Worm (Caenorhabditis elegans): ENCODE data around the gene Y75B8A.23.

DNA sequence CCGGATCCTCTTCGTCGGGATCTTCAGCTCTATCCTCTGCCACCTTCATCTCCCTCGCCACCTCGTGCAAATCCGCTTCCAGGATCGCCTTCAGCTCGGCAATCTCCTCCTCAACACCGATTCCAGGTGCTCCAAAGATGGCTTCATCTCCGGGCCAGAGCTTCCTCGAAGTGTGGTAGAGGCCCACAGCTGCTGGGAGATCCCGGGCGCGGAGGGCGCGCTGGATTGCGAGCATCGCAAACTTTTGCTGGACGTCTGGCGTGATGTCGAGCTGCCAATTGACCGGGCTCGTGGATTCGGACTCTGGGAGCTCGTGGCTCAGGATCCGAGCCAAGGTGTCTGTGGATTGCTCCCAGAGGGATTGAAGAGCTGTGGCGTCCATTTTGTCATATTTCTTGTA is 4.9 kb upstream of the Y75B8A.23 start:
- no peak for TF ChIP-seq T07F8.4 (tag; optimal IDR thresholded peaks at IDR 0.05)
- no peak for TF ChIP-seq unc-62 (GFP tag; optimal IDR thresholded peaks at IDR 0.05)
- no peak for TF ChIP-seq atf-7 (tag; optimal IDR thresholded peaks at IDR 0.05)

Data from whole organism, young adult.